Worm (Caenorhabditis elegans) whole organism, young adult: Measurements from ENCODE around the gene rpn-3.

Experiments used
- F10E7.11 ChIP-seq: sonication (generic microtip); optimal IDR thresholded peaks from 2 replicates; lab custom pipeline; 2017; ENCODE audit warnings: mild to moderate bottlenecking, missing genetic modification characterization, moderate library complexity, missing compliant biosample characterization
- F22D6.2 ChIP-seq: sonication (generic microtip); optimal IDR thresholded peaks from 2 replicates; lab custom pipeline; 2016; ENCODE audit warnings: mild to moderate bottlenecking, missing genetic modification characterization, missing compliant biosample characterization
- F33H1.4 ChIP-seq: fragments of 200-800 bp; sonication (Bioruptor generic); IDR thresholded peaks from 2 replicates; pipeline ENCODE4 v1.3.6; 2022; ENCODE audit warnings: missing genetic modification reagents, missing genetic modification characterization, missing compliant biosample characterization
- F55B11.4 ChIP-seq: sonication (generic microtip); optimal IDR thresholded peaks from 2 replicates; lab custom pipeline; 2016; ENCODE audit warnings: missing compliant biosample characterization, missing genetic modification characterization, borderline replicate concordance; ENCODE audit not compliant: insufficient read depth
- K11D2.4 ChIP-seq: fragments of 200-800 bp; sonication (Bioruptor generic); IDR thresholded peaks from 2 replicates; pipeline ENCODE4 v1.3.6; 2022; ENCODE audit warnings: missing genetic modification reagents, missing genetic modification characterization, missing compliant biosample characterization
- K12H6.12 ChIP-seq: fragments of 200-800 bp; sonication (Bioruptor generic); optimal IDR thresholded peaks from 2 replicates; lab custom pipeline; 2018; ENCODE audit warnings: mild to moderate bottlenecking, missing genetic modification characterization, missing compliant biosample characterization
- T26A5.8 ChIP-seq: sonication (generic microtip); optimal IDR thresholded peaks from 2 replicates; lab custom pipeline; 2016; ENCODE audit warnings: missing genetic modification characterization, missing compliant biosample characterization
- Y53G8AR.9 ChIP-seq: fragments of 200-800 bp; sonication (Bioruptor generic); conservative IDR thresholded peaks from 2 replicates; pipeline ENCODE4 v1.3.6; 2022; ENCODE audit warnings: missing genetic modification reagents, missing genetic modification characterization, missing compliant biosample characterization
- Y56A3A.18 ChIP-seq: fragments of 200-800 bp; sonication (Bioruptor generic); IDR thresholded peaks from 2 replicates; pipeline ENCODE4 v1.3.6; 2022; ENCODE audit warnings: missing genetic modification reagents, missing genetic modification characterization, missing compliant biosample characterization
- Y95B8A.8 ChIP-seq: fragments of 200-800 bp; sonication (Bioruptor generic); IDR thresholded peaks from 2 replicates; pipeline ENCODE4 v1.3.6; 2022; ENCODE audit warnings: missing genetic modification reagents, missing genetic modification characterization, missing compliant biosample characterization
- ZK185.1 ChIP-seq: sonication (generic microtip); optimal IDR thresholded peaks from 2 replicates; lab custom pipeline; 2016; ENCODE audit warnings: mild to moderate bottlenecking, missing genetic modification characterization, missing compliant biosample characterization; ENCODE audit not compliant: poor library complexity, severe bottlenecking
- akir-1 ChIP-seq: fragments of 200-800 bp; sonication (Bioruptor generic); optimal IDR thresholded peaks from 2 replicates; lab custom pipeline; 2018; ENCODE audit warnings: mild to moderate bottlenecking, missing genetic modification characterization, moderate library complexity, missing compliant biosample characterization
- ama-1 ChIP-seq, 3 experiments: fragments of 150-350 bp in 1 of 3; sonication (generic microtip) in 2 of 3; optimal IDR thresholded peaks; 2 replicates each; lab custom pipeline; 2014 to 2018; ENCODE audit warnings: missing biosample characterization in 2 of 3, missing genetic modification characterization in 2 of 3, missing genetic modification reagents in 2 of 3
- athp-1 ChIP-seq: sonication (generic microtip); optimal IDR thresholded peaks from 2 replicates; lab custom pipeline; 2017; ENCODE audit warnings: mild to moderate bottlenecking, missing genetic modification characterization, missing compliant biosample characterization
- cebp-1 ChIP-seq, 2 experiments: fragments of 200-800 bp in 1 of 2; sonication (Bioruptor generic) in 1 of 2; sonication (generic microtip) in 1 of 2; IDR thresholded peaks in 1 of 2; optimal IDR thresholded peaks in 1 of 2; 2 replicates each; pipeline versions ENCODE4 v1.3.6 to Lab custom; 2017 to 2022; ENCODE audit warnings: missing compliant biosample characterization in 2 of 2, missing genetic modification characterization in 2 of 2, mild to moderate bottlenecking in 1 of 2, missing genetic modification reagents in 1 of 2, moderate library complexity in 1 of 2
- cebp-2 ChIP-seq: fragments of 200-800 bp; sonication (Bioruptor generic); IDR thresholded peaks from 2 replicates; pipeline ENCODE4 v1.3.6; 2022; ENCODE audit warnings: missing genetic modification characterization, missing compliant biosample characterization
- ceh-100 ChIP-seq: fragments of 200-800 bp; sonication (Bioruptor generic); IDR thresholded peaks from 2 replicates; pipeline ENCODE4 v1.3.6; 2022; ENCODE audit warnings: missing genetic modification reagents, missing genetic modification characterization, missing compliant biosample characterization
- ceh-58 ChIP-seq: fragments of 200-800 bp; sonication (Bioruptor generic); IDR thresholded peaks from 2 replicates; pipeline ENCODE4 v1.3.6; 2022; ENCODE audit warnings: missing genetic modification characterization, missing compliant biosample characterization
- ceh-79 ChIP-seq: sonication (generic microtip); optimal IDR thresholded peaks from 2 replicates; lab custom pipeline; 2017; ENCODE audit warnings: mild to moderate bottlenecking, missing genetic modification characterization, missing compliant biosample characterization
- dpl-1 ChIP-seq: fragments of 150-350 bp; optimal IDR thresholded peaks from 2 replicates; lab custom pipeline; 2014; ENCODE audit warnings: missing biosample characterization, missing genetic modification reagents, missing genetic modification characterization
- efl-1 ChIP-seq: fragments of 150-350 bp; optimal IDR thresholded peaks from 2 replicates; lab custom pipeline; 2014; ENCODE audit warnings: missing biosample characterization, missing genetic modification reagents, missing genetic modification characterization
- egrh-3 ChIP-seq: fragments of 200-800 bp; sonication (Bioruptor generic); IDR thresholded peaks from 2 replicates; pipeline ENCODE4 v1.3.6; 2022; ENCODE audit warnings: missing genetic modification reagents, missing genetic modification characterization, missing compliant biosample characterization
- ekl-4 ChIP-seq: fragments of 200-800 bp; sonication (Bioruptor generic); IDR thresholded peaks from 2 replicates; pipeline ENCODE4 v1.3.6; 2022; ENCODE audit warnings: missing genetic modification reagents, missing genetic modification characterization, missing compliant biosample characterization
- fkh-3 ChIP-seq: sonication (generic microtip); optimal IDR thresholded peaks from 2 replicates; lab custom pipeline; 2016; ENCODE audit warnings: mild to moderate bottlenecking, missing genetic modification characterization, missing compliant biosample characterization
- lag-1 ChIP-seq: fragments of 200-800 bp; sonication (Bioruptor generic); IDR thresholded peaks from 2 replicates; pipeline ENCODE4 v1.3.6; 2022; ENCODE audit warnings: missing genetic modification reagents, missing genetic modification characterization, missing compliant biosample characterization
- let-607 ChIP-seq, 2 experiments: fragments of 200-800 bp in 1 of 2; sonication (Bioruptor generic) in 1 of 2; sonication (generic microtip) in 1 of 2; optimal IDR thresholded peaks; 2 replicates each; lab custom pipeline; 2016 to 2018; ENCODE audit warnings: mild to moderate bottlenecking in 2 of 2, missing compliant biosample characterization in 2 of 2, missing genetic modification characterization in 2 of 2, moderate library complexity in 2 of 2, missing genotype in 1 of 2
- lin-26 ChIP-seq: fragments of 200-800 bp; sonication (Bioruptor generic); IDR thresholded peaks from 2 replicates; pipeline ENCODE4 v1.3.6; 2022; ENCODE audit warnings: missing genetic modification reagents, missing genetic modification characterization, missing compliant biosample characterization
- lin-40 ChIP-seq: sonication (generic microtip); optimal IDR thresholded peaks from 2 replicates; lab custom pipeline; 2016; ENCODE audit warnings: missing genetic modification characterization, mild to moderate bottlenecking, missing compliant biosample characterization, missing genotype, missing genetic modification reagents
- lin-54 ChIP-seq: fragments of 200-800 bp; sonication (Bioruptor generic); optimal IDR thresholded peaks from 2 replicates; lab custom pipeline; 2018; ENCODE audit warnings: mild to moderate bottlenecking, missing genetic modification characterization, missing compliant biosample characterization
- lsl-1 ChIP-seq: fragments of 200-800 bp; sonication (Bioruptor generic); optimal IDR thresholded peaks from 2 replicates; lab custom pipeline; 2018; ENCODE audit warnings: mild to moderate bottlenecking, missing genetic modification characterization, moderate library complexity, missing compliant biosample characterization
- mcd-1 ChIP-seq: fragments of 200-800 bp; sonication (Bioruptor generic); IDR thresholded peaks from 2 replicates; pipeline ENCODE4 v1.3.6; 2022; ENCODE audit warnings: missing genetic modification reagents, missing genetic modification characterization, missing compliant biosample characterization
- pbrm-1 ChIP-seq: fragments of 200-800 bp; sonication (Bioruptor generic); IDR thresholded peaks from 2 replicates; pipeline ENCODE4 v1.3.6; 2022; ENCODE audit warnings: missing genetic modification reagents, missing genetic modification characterization, missing compliant biosample characterization
- sea-2 ChIP-seq: fragments of 200-800 bp; sonication (Bioruptor generic); IDR thresholded peaks from 2 replicates; pipeline ENCODE4 v1.3.6; 2022; ENCODE audit warnings: missing genetic modification characterization, missing compliant biosample characterization
- snpc-3.4 ChIP-seq: sonication (generic microtip); optimal IDR thresholded peaks from 2 replicates; lab custom pipeline; 2017; ENCODE audit warnings: missing genetic modification characterization, mild to moderate bottlenecking, missing compliant biosample characterization, antibody characterized with exemption, moderate library complexity, missing genotype, missing genetic modification reagents
- snpc-4 ChIP-seq, 5 experiments: fragments of 150-350 bp in 1 of 5; sonication (generic microtip) in 4 of 5; optimal IDR thresholded peaks; 2 replicates each; lab custom pipeline; 2014 to 2018; ENCODE audit warnings: missing genetic modification characterization in 5 of 5, missing biosample characterization in 3 of 5, antibody characterized with exemption in 2 of 5, mild to moderate bottlenecking in 2 of 5, missing compliant biosample characterization in 2 of 5, missing genotype in 2 of 5, moderate library complexity in 2 of 5, missing genetic modification reagents in 1 of 5
- sptf-2 ChIP-seq: fragments of 200-800 bp; sonication (Bioruptor generic); optimal IDR thresholded peaks from 2 replicates; lab custom pipeline; 2018; ENCODE audit warnings: mild to moderate bottlenecking, missing genetic modification characterization, missing compliant biosample characterization
- tbp1 ChIP-seq: fragments of 200-800 bp; sonication (Bioruptor generic); optimal IDR thresholded peaks from 2 replicates; lab custom pipeline; 2018; ENCODE audit warnings: mild to moderate bottlenecking, missing genetic modification characterization, missing compliant biosample characterization
- tbx-9 ChIP-seq: sonication (generic microtip); optimal IDR thresholded peaks from 2 replicates; lab custom pipeline; 2016; ENCODE audit warnings: borderline replicate concordance, missing genetic modification characterization, inconsistent platforms, missing compliant biosample characterization
- unc-62 ChIP-seq: fragments of 150-350 bp; optimal IDR thresholded peaks from 2 replicates; lab custom pipeline; 2014; ENCODE audit warnings: missing biosample characterization, missing genetic modification reagents, missing genetic modification characterization
- ztf-28 ChIP-seq: fragments of 200-800 bp; sonication (Bioruptor generic); IDR thresholded peaks from 2 replicates; pipeline ENCODE4 v1.3.6; 2022; ENCODE audit warnings: missing genetic modification reagents, missing genetic modification characterization, missing compliant biosample characterization
- ztf-3 ChIP-seq: fragments of 200-800 bp; sonication (Bioruptor generic); optimal IDR thresholded peaks from 2 replicates; lab custom pipeline; 2018; ENCODE audit warnings: mild to moderate bottlenecking, missing genetic modification characterization, missing compliant biosample characterization

rpn-3 gene

ce11 chrIII:8411976-8412375, 35.2 kb upstream of the rpn-3 start (continued):
- TF ChIP-seq cebp-2 (GFP tag; lab: Robert Waterston, UW) (no peak), Y53G8AR.9 (no peak), sptf-2 (no peak), F10E7.11 (tag; lab: Kevin White, UChicago) (no peak), dpl-1 (GFP tag; lab: Kevin White, UChicago) (no peak), Y95B8A.8 (GFP tag; lab: Robert Waterston, UW) (no peak), lin-54 (GFP tag; lab: Kevin White, UChicago) (peak; percentile 35), unc-62 (GFP tag; lab: Kevin White, UChicago) (no peak), ZK185.1 (tag; lab: Kevin White, UChicago) (no peak), sea-2 (no peak), lin-26 (no peak)
- TF ChIP-seq, all 124 proteins: peak for 25

- TF ChIP-seq T26A5.8 (tag; lab: Kevin White, UChicago) (no peak), lsl-1 (GFP tag; lab: Kevin White, UChicago) (no peak), egrh-3 (GFP tag; lab: Robert Waterston, UW) (no peak)
These were observed 33.7 kb upstream of the rpn-3 start for ce11 chrIII:8413501-8413900.

- TF ChIP-seq F55B11.4 (tag; lab: Kevin White, UChicago) (no peak), ama-1 (optimal IDR thresholded peaks at IDR 0.05; lab: Kevin White, UChicago) (no peak), ama-1 (GFP tag; optimal IDR thresholded peaks at IDR 0.05; lab: Kevin White, UChicago) (no peak), ztf-3 (GFP tag; lab: Kevin White, UChicago) (no peak), lin-40 (tag; lab: Kevin White, UChicago) (no peak), akir-1 (GFP tag; lab: Kevin White, UChicago) (no peak), F22D6.2 (tag; lab: Kevin White, UChicago) (no peak), ceh-58 (GFP tag; lab: Robert Waterston, UW) (no peak), K11D2.4 (GFP tag; lab: Robert Waterston, UW) (no peak), efl-1 (no peak), lag-1 (GFP tag; lab: Robert Waterston, UW) (no peak), F33H1.4 (GFP tag; lab: Robert Waterston, UW) (no peak), mcd-1 (GFP tag; lab: Robert Waterston, UW) (no peak), fkh-3 (tag; lab: Kevin White, UChicago) (no peak), ceh-79 (tag; lab: Kevin White, UChicago) (no peak), tbx-9 (tag; lab: Kevin White, UChicago) (no peak), K12H6.12 (tag; lab: Kevin White, UChicago) (no peak), cebp-2 (GFP tag; lab: Robert Waterston, UW) (no peak), ztf-28 (GFP tag; lab: Robert Waterston, UW) (no peak), let-607 (tag; optimal IDR thresholded peaks at IDR 0.05; lab: Kevin White, UChicago) (no peak)
These were observed 30.3 kb upstream of the rpn-3 start for ce11 chrIII:8416871-8417191.

- TF ChIP-seq snpc-3.4 (tag; lab: Kevin White, UChicago), result no peak
- no peak; the same call in 1 of the 2 replicates for TF ChIP-seq cebp-1 (GFP tag; IDR thresholded peaks at IDR 0.05; lab: Robert Waterston, UW)
- TF ChIP-seq cebp-1 (tag; optimal IDR thresholded peaks at IDR 0.05; lab: Kevin White, UChicago), result peak; percentile 88
- peak; percentile 53; the same call in 1 of the 2 replicates for TF ChIP-seq ekl-4 (GFP tag; lab: Robert Waterston, UW)
- peak; percentile 62; the same call in 1 of the 2 replicates for TF ChIP-seq K11D2.4 (GFP tag; lab: Robert Waterston, UW)
- peak; percentile 12 for TF ChIP-seq snpc-4 (GFP tag; optimal IDR thresholded peaks at IDR 0.05; lab: Kevin White, UChicago)
- peak in 3 of 4 experiments; percentile 35 to 67 (median 63) for TF ChIP-seq snpc-4 (tag; optimal IDR thresholded peaks at IDR 0.05; lab: Kevin White, UChicago)
- peak; percentile 32 for TF ChIP-seq unc-62 (GFP tag; lab: Kevin White, UChicago)
- peak; percentile 34; the same call in 1 of the 2 replicates for TF ChIP-seq pbrm-1 (GFP tag; lab: Robert Waterston, UW)
- TF ChIP-seq ZK185.1 (tag; lab: Kevin White, UChicago), result peak; percentile 41
- peak; percentile 73; the same call in 1 of the 2 replicates for TF ChIP-seq Y56A3A.18 (GFP tag; lab: Robert Waterston, UW)
- peak; percentile 47 for TF ChIP-seq athp-1 (tag; lab: Kevin White, UChicago)
- peak; percentile 45 for TF ChIP-seq tbp1 (GFP tag; lab: Kevin White, UChicago)
- no peak for TF ChIP-seq ceh-100 (GFP tag; lab: Robert Waterston, UW)
These were observed 29.8 kb upstream of the rpn-3 start for ce11 chrIII:8417192-8417967.
